Fruit fly (Drosophila melanogaster) whole organism, wandering third instar larva: ENCODE data around the gene CG3739.

Experiments used
- Abd-B ChIP-seq: fragments of >200 bp; optimal IDR thresholded peaks from 2 replicates; lab custom pipeline; 2017; ENCODE audit warnings: missing biosample characterization, missing genetic modification characterization
- CG32264 ChIP-seq: fragments of 200-800 bp; sonication (Bioruptor generic); optimal IDR thresholded peaks from 2 replicates; lab custom pipeline; 2016; ENCODE audit warnings: missing biosample characterization, missing genetic modification characterization
- HLH106 ChIP-seq: fragments of 200-800 bp; optimal IDR thresholded peaks from 3 replicates; lab custom pipeline; 2019; ENCODE audit warnings: missing biosample characterization, mild to moderate bottlenecking, missing genetic modification characterization, moderate library complexity
- Hr78 ChIP-seq: fragments of >200 bp; optimal IDR thresholded peaks from 2 replicates; lab custom pipeline; 2017; ENCODE audit warnings: missing biosample characterization, missing genetic modification characterization
- Mio ChIP-seq: sonication (Bioruptor generic); optimal IDR thresholded peaks from 2 replicates; lab custom pipeline; 2016; ENCODE audit warnings: missing biosample characterization, missing genetic modification characterization
- Myc ChIP-seq: fragments of >200 bp; optimal IDR thresholded peaks from 2 replicates; lab custom pipeline; 2017
- OdsH ChIP-seq: fragments of 200-800 bp; sonication (Bioruptor generic); optimal IDR thresholded peaks from 2 replicates; lab custom pipeline; 2016; ENCODE audit warnings: missing biosample characterization, mild to moderate bottlenecking, missing genetic modification characterization
- fru ChIP-seq: fragments of 200-800 bp; sonication (Bioruptor generic); optimal IDR thresholded peaks from 3 replicates; lab custom pipeline; 2016; ENCODE audit warnings: missing biosample characterization, mild to moderate bottlenecking, missing genetic modification characterization
- h ChIP-seq: fragments of 200-800 bp; sonication (Bioruptor generic); optimal IDR thresholded peaks from 3 replicates; lab custom pipeline; 2016; ENCODE audit warnings: missing biosample characterization, mild to moderate bottlenecking, missing genetic modification characterization
- psq ChIP-seq: fragments of 200-800 bp; sonication (Bioruptor generic); optimal IDR thresholded peaks from 3 replicates; lab custom pipeline; 2017; ENCODE audit warnings: missing biosample characterization, mild to moderate bottlenecking, missing genetic modification characterization, moderate library complexity
- sage ChIP-seq: fragments of 200-800 bp; sonication (Bioruptor generic); optimal IDR thresholded peaks from 2 replicates; lab custom pipeline; 2016; ENCODE audit warnings: missing biosample characterization, mild to moderate bottlenecking, missing genetic modification characterization
- sv ChIP-seq: fragments of 200-800 bp; sonication (Bioruptor generic); optimal IDR thresholded peaks from 3 replicates; lab custom pipeline; 2016; ENCODE audit warnings: missing biosample characterization, missing genetic modification characterization
- usp ChIP-seq: fragments of >200 bp; optimal IDR thresholded peaks from 2 replicates; lab custom pipeline; 2017; ENCODE audit warnings: missing biosample characterization, missing genetic modification characterization

DNA sequence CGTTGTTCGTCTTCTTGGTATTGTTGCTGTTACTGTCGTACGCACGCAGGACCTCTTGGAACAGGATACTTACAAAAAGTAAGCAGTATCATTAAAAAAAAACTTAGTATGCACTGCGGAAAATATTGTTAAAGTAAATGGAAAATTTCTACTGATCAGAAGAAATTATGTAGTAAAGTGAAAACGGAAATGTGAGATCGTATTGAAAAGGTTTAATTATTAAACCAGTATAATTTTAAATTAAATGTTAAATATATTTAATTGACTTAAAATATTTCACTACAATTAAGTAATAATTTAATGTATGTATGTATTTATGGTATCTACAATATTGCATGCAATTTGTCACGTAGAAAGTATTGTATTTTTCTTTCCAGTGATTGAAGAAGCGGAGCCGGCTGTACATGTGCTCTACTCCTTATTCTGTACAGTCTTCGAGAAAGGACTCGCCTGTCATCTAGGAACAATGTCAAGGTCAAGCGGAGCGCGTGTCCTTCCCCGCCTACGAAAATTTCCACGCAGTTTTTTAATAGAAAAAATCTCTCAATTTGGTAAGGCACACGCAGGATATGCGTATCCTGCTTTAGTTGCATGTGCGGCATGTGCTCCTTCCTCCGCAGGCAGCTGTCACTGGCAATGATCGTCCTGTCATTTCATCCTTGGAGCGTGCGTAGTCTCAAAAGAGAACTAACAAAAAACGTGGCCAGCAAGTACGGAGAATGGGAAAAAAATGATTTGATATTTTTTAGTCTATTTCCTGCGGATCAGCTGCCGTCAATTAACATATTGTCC lies 49.4 kb upstream of the CG3739 start:
- no peak for TF ChIP-seq h (GFP tag; lab: Kevin White, UChicago)
- no peak for TF ChIP-seq Myc (lab: Kevin White, UChicago)
- no peak for TF ChIP-seq Abd-B (GFP tag; lab: Kevin White, UChicago)
- no peak for TF ChIP-seq Mio (GFP tag; lab: Kevin White, UChicago)
- TF ChIP-seq OdsH (GFP tag; lab: Kevin White, UChicago): no peak
- TF ChIP-seq sage (GFP tag; lab: Kevin White, UChicago): no peak
- TF ChIP-seq sv (GFP tag; lab: Kevin White, UChicago): no peak
- no peak for TF ChIP-seq usp (GFP tag; lab: Kevin White, UChicago)
- TF ChIP-seq HLH106 (tag; lab: Kevin White, UChicago): no peak
- no peak for TF ChIP-seq psq
- no peak for TF ChIP-seq CG32264 (GFP tag; lab: Kevin White, UChicago)
- no peak for TF ChIP-seq fru (GFP tag; lab: Kevin White, UChicago)
- TF ChIP-seq Hr78: no peak
